Fruit fly (Drosophila melanogaster) S2 (cell line): ENCODE results near the gene CG6325.

Experiments used
- CG8478 ChIP-seq: fragments of >200 bp; optimal IDR thresholded peaks from 2 replicates; lab custom pipeline; 2018
- CTCF ChIP-seq, 2 experiments: fragments of >200 bp; optimal IDR thresholded peaks; 2 replicates each; lab custom pipeline; 2018

dm6 chr3R:10448957-10449356 is 41.9 kb upstream of the CG6325 start:
- TF ChIP-seq CTCF (optimal IDR thresholded peaks at IDR 0.05; lab: Kevin White, UChicago), result no peak
- TF ChIP-seq CG8478 (lab: Kevin White, UChicago), result no peak
